Fruit fly (Drosophila melanogaster) S2 (cell line): Measurements from ENCODE around the gene Task7.

ENCODE experiments used
- CG8478 ChIP-seq: fragments of >200 bp; optimal IDR thresholded peaks from 2 replicates; lab custom pipeline; 2018
- CTCF ChIP-seq, 2 experiments: fragments of >200 bp; optimal IDR thresholded peaks; 2 replicates each; lab custom pipeline; 2018

Gene Task7

DNA sequence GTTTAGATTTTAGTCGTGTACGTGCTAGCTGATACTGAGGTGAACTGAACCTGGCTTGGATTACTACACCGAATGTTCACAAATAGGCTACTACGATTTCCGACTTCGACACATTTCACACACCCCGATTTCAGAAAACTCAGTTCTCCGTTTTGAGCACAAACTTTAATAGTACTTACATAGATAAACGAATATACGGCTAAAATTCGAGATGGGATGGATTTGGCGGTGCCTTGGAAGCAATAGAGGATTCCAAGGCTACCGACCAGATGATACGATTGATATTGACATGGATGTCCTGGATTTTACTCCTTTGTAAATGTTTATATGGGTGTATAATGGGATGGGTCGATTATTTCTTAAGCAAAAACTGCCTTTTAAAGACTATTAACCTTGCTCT, 1.9 kb downstream of the Task7 start, which contains the start of gene betaTub85D:
Gene betaTub85D, minus strand, starts transcription at position 101 of the 400 bp plus-strand sequence.
- TF ChIP-seq CG8478, result no peak
- no peak for TF ChIP-seq CTCF (optimal IDR thresholded peaks at IDR 0.05; lab: Kevin White, UChicago)

DNA sequence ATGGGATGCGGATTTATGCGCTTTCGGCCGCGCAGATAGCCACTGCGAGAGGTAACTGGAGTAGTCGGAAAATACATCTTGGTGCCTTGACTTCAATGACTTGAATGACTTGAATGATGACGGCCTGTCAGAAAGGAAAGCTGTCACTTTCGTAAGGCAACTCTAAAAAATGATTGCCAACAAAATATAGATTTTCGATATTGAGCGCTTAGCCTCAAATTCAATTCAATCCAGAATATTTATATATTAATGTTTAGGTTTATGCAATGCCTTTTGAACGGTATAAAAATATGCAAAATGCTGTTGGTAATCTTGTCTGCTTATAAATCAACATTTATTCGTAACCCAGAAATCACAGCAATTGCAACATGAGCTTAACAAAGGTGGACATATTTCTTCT, 4.0 kb downstream of the Task7 start, which contains the start of gene CG44261:
Gene CG44261, minus strand, starts transcription at position 101 of the 400 bp plus-strand sequence.
- TF ChIP-seq CG8478 (no peak), CTCF (optimal IDR thresholded peaks at IDR 0.05; lab: Kevin White, UChicago) (no peak)

DNA sequence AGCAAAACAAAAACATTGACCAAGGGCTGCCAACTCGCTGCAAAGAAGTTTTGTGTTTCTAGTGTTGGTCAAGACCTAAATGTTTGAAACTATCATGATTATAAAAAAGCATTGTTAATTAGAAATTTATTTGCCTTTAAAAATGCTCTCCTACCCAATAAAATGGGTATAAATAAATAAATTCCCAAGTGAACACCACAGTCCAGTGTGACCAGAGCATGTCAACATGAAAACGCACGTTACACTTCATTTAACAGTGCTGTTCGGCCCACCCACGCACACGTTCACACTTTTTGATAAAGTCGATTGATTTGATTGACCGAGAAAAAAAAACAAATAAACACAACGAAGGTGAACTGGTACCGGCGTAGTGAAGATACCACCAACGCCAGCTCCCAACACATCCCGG, 8.0 kb downstream of the Task7 start, which contains the start of the genes CG9356, BBIP1 and CG8135:
Gene CG9356, minus strand, starts transcription at position 166 of the 409 bp plus-strand sequence.
Gene BBIP1, plus strand, starts transcription at position 282 of the 409 bp plus-strand sequence.
Gene CG8135, plus strand, starts transcription at position 282 of the 409 bp plus-strand sequence.
- TF ChIP-seq CTCF (optimal IDR thresholded peaks at IDR 0.05; lab: Kevin White, UChicago), result no peak
- TF ChIP-seq CG8478, result no peak

DNA sequence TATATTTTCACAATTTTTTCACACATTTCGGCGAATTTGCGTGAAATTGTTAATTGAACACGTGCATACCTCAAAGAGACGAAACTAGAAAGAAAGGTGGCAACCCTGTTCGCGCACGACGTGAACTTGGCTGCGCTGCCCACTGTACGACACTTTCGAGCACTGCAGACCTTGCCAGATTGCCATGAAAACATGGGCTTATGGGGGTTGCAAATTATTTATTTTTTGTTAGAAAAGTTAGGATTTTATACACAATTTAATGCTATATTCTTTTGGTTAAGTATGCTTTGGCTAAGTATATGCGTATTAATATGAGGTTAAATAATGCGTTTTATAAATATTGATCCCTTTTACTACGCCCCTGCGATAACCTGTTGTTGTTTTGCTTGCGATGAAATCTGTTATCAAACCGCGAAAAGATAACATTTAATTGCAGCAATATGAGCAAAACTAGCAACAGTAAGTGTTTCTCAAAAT, 10.9 kb downstream of the Task7 start, which contains the start of the genes RpL34b and CG8132:
Gene RpL34b, minus strand, starts transcription at position 100 of the 477 bp plus-strand sequence.
Gene CG8132, plus strand, starts transcription at position 369 of the 477 bp plus-strand sequence.
- TF ChIP-seq CG8478, result no peak
- TF ChIP-seq CTCF (optimal IDR thresholded peaks at IDR 0.05; lab: Kevin White, UChicago), result peak; percentile 29 to 31

DNA sequence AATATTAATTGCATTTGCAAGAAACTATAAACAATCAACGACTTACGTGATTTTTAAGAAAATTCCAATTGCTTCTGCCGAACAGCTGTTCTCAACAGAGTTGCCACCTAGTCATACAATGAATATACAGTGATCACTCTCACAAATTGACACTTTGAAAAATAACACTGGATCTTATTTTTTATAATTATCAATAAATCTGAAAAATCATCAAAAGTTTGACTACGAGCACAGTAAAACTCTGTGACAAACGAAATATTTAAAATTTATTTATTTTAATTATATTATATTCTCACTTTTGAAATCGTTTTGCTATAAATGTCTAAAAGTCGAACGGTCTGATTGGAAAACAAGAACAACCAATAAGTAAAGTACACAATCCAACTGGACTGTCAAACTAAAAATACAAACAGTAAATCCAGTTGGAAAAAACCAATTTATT, 12.1 kb downstream of the Task7 start, which contains the start of gene CG34117:
Gene CG34117, minus strand, starts transcription at position 103 of the 442 bp plus-strand sequence.
- TF ChIP-seq CTCF (optimal IDR thresholded peaks at IDR 0.05; lab: Kevin White, UChicago) (no peak), CG8478 (no peak)

DNA sequence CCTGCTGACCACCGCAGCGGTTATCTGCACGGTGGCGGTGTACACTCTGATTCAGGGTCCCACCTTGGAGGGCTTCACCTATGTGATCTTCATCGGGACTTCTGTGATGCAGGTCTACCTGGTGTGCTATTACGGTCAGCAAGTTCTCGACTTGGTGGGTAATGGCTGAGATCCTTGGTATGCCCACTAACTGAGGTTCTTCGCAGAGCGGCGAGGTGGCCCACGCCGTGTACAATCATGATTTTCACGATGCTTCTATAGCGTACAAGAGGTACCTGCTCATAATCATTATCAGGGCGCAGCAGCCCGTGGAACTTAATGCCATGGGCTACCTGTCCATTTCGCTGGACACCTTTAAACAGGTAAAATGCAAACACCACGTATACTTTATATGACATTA, 13.0 kb downstream of the Task7 start:
- TF ChIP-seq CG8478 (no peak), CTCF (optimal IDR thresholded peaks at IDR 0.05; lab: Kevin White, UChicago) (no peak)

DNA sequence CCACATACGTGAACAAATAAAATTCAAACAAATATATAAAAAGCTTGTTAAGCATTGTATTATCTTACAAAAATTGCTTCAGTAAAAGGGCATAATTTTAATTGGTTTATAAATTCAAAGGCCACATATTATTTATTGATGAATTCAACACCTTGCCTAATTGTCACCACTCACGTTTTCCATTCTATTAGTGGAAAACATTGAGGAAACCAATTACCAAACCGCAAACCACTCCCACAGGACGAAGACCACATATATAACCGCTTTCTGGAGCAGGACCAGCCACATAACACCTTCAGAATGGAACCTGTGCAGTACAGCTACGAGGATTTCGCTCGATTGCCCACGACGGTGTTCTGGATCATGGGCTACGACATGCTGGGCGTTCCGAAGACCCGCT, 14.2 kb downstream of the Task7 start, which contains the start of gene Or85f:
Gene Or85f, plus strand, starts transcription at position 301 of the 400 bp plus-strand sequence.
- TF ChIP-seq CG8478, result no peak
- no peak for TF ChIP-seq CTCF (optimal IDR thresholded peaks at IDR 0.05; lab: Kevin White, UChicago)

DNA sequence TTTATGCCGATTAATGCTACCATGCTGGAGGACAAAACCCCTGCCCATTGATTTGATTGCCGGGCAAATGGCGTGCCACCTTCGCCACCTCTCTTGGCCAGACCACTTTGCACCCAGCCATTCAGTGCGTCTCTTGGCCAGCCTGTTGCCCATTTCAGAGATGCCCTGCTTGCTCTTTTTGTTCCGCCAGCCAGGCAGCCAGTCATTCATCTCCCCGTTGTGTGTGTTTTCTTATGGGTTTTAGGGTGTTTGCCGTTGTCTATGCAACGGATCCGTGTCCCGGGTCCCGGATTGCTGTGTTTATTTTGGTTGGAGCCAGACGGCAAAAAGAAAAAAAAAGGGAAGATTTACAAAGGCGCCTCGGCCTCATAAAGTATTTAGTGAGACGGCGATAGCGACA, 16.1 kb downstream of the Task7 start:
- TF ChIP-seq CTCF (optimal IDR thresholded peaks at IDR 0.05; lab: Kevin White, UChicago) (no peak), CG8478 (no peak)

DNA sequence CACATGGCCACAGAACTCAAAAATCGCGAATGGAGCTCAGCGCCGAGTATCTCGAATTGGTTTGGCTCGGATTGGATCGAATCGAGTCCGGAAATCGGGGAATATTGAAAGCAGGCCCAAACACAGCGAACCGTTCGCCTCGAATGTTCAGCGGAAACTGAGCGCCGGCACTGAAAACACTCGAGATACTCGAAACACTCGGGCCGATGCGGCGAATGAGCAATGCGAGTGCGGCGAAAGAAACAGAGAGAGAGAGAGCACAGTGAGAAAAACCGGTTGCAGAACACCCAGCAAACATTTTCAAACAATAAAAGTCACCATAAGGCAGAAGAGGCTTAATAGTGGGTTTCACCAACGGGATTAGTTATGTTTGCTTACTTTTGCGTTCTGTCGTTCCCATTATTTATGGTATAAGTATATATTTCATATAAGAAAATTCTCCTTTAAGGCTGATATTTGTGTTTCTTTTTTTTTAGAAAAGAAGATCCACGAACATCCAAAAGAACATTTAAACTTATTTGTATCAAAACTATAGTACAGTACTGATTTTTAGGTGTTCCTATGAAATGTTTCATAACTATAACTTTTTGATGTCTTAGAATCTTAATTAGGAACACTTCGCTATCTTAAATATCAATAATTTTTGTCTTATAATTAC, 17.6 kb downstream of the Task7 start, which contains the start of gene FER:
Gene FER, minus strand, starts transcription at position 162 of the 658 bp plus-strand sequence.
- TF ChIP-seq CTCF (optimal IDR thresholded peaks at IDR 0.05; lab: Kevin White, UChicago) (no peak), CG8478 (no peak)

DNA sequence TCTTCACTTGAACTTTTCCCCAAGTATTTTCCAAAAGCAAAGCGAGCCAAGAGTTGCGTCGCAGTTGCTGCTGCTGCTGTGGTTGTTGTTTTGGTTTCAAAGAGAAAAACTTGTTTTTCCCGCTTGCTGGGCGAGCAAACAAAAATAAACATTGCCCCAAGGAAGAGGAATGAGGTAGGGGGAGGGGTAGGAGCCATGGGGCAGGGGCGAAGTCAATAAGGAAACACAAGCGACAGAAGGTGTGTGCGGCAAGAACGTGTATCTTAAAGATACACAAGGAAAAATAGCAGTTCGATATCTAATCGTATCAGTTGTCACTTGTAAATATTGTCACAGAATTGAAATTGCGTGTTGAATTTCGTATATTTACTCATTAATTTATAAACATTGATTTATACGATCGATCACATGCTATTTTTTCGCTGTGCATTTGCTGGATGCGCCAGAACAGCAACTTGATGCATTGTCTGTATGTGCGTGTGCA, 18.5 kb downstream of the Task7 start:
- TF ChIP-seq CG8478 (no peak), CTCF (optimal IDR thresholded peaks at IDR 0.05; lab: Kevin White, UChicago) (no peak)

DNA sequence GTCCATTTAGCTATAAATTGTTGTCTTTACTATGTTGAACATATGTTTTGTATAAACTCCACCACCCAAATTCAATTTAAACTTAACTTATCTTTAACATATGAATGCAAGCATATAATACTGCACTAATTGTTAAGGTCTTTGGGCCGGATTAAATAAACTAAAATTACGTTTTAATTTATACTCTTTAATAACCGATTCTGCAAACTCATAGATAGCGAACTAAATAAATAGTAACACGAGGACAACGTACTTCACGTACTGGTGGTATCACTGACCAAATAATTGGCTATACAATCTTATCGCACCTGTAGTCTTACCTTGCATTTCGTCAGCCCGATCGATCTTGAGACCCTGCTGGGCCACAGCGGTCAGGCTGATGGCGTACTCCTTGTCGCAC, 19.7 kb downstream of the Task7 start:
- TF ChIP-seq CG8478, result no peak
- TF ChIP-seq CTCF (optimal IDR thresholded peaks at IDR 0.05; lab: Kevin White, UChicago), result no peak

DNA sequence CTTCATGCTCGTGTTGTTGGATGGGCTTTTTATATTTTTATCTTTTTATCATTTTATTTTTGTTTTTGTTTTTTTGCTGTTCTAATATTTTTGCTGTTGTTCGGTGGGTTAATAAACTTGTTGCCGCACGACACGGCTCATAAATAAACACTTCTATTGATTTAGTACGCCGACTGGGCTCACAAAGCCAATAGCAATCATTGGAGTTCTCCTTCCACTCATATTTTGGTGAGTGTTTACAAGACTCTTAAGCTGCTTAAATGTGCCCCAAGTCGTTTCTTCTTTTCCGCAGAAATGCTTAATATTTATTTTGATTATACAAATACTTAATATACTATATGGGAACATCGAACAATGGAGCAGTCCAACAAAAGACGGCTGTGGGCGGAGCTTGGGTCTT, 21.9 kb downstream of the Task7 start:
- TF ChIP-seq CG8478 (no peak), CTCF (optimal IDR thresholded peaks at IDR 0.05; lab: Kevin White, UChicago) (no peak)

DNA sequence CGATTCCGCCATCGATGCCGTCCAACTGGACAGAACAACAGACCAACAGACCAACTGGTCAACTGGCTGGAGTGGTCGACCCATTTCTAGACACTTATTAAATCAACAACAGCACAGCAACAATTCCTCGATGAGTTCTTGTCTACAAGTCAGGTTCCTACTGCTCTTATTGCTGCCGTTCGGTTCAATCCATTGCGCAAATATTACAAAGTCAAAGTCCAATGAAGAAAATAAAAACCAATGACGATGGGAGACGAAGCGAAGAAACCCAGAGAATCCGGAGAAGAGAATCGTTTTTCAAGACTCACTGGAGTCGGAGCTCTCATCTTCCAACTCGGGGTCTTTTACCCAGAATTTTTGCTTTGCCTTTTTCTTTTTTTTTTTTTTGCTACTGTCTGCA, 23.1 kb downstream of the Task7 start:
- TF ChIP-seq CG8478 (no peak), CTCF (optimal IDR thresholded peaks at IDR 0.05; lab: Kevin White, UChicago) (no peak)

DNA sequence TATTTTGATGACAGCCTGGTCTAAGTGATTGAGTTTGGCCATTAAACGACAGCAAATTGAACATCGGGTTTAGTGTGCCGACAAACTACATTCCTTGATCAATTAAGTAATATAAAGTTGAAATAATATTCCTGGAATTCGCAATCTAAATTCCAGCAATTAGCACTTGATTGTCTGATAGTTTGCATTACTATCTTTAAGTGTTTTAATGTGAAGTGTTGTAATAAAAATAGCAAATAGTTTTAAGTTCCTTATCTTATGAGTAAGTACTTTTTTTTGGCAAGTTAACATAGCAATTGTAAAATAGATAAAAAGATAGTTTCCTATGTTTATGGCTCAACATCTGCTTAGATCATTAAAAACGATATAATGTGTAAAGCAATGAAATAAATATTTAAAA, 23.8 kb downstream of the Task7 start:
- TF ChIP-seq CTCF (optimal IDR thresholded peaks at IDR 0.05; lab: Kevin White, UChicago), result no peak
- no peak for TF ChIP-seq CG8478

DNA sequence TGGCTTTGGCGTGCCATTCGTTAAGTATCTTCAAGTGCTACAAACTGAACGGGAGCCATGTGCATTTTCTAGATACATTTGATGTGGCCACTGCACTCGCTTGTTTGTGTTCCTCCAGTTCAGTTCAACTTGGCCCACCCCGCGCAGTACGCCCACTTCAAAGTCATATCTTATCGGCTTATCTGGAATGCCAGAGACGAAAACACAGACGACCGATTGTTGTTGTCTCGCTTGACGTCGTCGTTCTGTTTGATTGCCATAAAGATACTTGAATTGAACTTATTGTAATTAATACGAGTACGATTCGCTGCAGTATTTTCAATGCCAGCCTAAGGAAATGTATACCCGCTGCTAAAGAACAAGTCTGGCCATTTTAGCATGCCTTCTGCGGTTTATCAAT, 24.5 kb downstream of the Task7 start:
- TF ChIP-seq CTCF (optimal IDR thresholded peaks at IDR 0.05; lab: Kevin White, UChicago), result no peak
- TF ChIP-seq CG8478, result no peak

DNA sequence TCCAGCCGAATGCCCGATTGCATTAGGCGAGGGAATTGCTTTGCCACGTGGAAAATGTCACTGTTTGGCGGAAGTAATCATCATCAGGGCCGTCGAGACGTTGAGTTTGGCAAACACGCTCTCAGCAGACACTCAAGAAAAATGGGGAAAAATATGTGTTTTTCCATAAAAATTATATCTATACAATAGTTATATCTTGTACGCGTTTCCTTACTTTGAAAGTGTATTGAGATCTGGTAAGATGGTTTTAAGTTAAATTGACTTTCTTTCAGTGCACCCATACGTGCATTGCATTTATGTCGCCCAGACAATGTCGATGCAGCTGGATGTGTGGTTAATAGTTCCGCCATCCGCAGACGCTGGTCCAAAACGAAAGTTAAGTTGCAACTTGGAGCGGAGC, 26.1 kb downstream of the Task7 start:
- no peak for TF ChIP-seq CG8478
- TF ChIP-seq CTCF (optimal IDR thresholded peaks at IDR 0.05; lab: Kevin White, UChicago), result no peak
